Worm (Caenorhabditis elegans): ENCODE data around the gene itm-2.

DNA sequence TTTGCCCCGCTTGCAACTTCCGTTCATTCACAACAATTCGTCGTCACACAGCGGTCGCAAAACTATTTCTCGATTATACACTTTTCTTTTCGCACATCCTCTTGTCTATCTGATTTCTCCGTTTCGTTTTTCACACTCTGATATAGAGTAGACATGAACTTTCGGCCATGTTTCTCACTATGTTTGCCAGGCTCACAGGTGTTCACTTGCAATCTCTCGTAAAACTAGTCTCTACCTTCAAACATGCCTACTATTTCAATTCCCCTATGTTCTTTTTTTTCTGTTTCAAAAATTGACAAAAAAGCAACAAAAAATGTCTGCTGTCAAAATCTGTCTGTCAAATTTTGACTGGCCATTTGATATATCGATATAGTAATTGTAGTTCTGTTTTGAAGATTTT is 12.2 kb downstream of the itm-2 start:
- TF ChIP-seq Y105C5A.15 (GFP tag; IDR thresholded peaks at IDR 0.05) (no peak), fos-1 (tag; optimal IDR thresholded peaks at IDR 0.05) (no peak), lin-1 (GFP tag; IDR thresholded peaks at IDR 0.05) (no peak), lin-39 (tag; optimal IDR thresholded peaks at IDR 0.05) (no peak), snpc-4 (tag; optimal IDR thresholded peaks at IDR 0.05) (no peak), R02D3.7 (tag; optimal IDR thresholded peaks at IDR 0.05) (no peak), lin-13 (GFP tag; optimal IDR thresholded peaks at IDR 0.05) (no peak), sdz-12 (GFP tag; optimal IDR thresholded peaks at IDR 0.05) (no peak), ama-1 (optimal IDR thresholded peaks at IDR 0.05) (no peak), nhr-25 (tag; optimal IDR thresholded peaks at IDR 0.05; ENCODE audit: borderline replicate concordance, insufficient read depth) (no peak), mdl-1 (tag; optimal IDR thresholded peaks at IDR 0.05) (no peak)

Data from whole organism, L4 larva.